Worm (Caenorhabditis elegans): ENCODE measurements around the gene Y15E3A.3.

ce11 chrX:15308685-15309084 lies 16.9 kb downstream of the Y15E3A.3 start:
- no peak for TF ChIP-seq ztf-4 (tag; optimal IDR thresholded peaks at IDR 0.05)
- no peak for TF ChIP-seq ztf-1 (GFP tag; conservative IDR thresholded peaks at IDR 0.05)
- no peak for TF ChIP-seq blmp-1 (tag; optimal IDR thresholded peaks at IDR 0.05; ENCODE audit: insufficient read depth)
- no peak for TF ChIP-seq Y55F3AM.14 (GFP tag; optimal IDR thresholded peaks at IDR 0.05)
- no peak for TF ChIP-seq skn-1 (tag; optimal IDR thresholded peaks at IDR 0.05)

Measured in whole organism, L2 larva.